Worm (Caenorhabditis elegans) whole organism, L4 larva: ENCODE measurements around the gene nud-1.
"Not testable (repeated sequence)": the region's sequence is repeated elsewhere in the genome, so short reads cannot be mapped to it uniquely, and the experiment has no call there.

ENCODE experiments used
- D1046.2 ChIP-seq: fragments of 200-800 bp; sonication (Bioruptor generic); IDR thresholded peaks from 2 replicates; pipeline ENCODE4 v1.3.6; 2022; ENCODE audit warnings: missing genetic modification characterization, missing compliant biosample characterization
- F10B5.3 ChIP-seq: sonication (generic microtip); optimal IDR thresholded peaks from 2 replicates; lab custom pipeline; 2016; ENCODE audit warnings: mild to moderate bottlenecking, missing genetic modification characterization, missing compliant biosample characterization
- F37D6.2 ChIP-seq: sonication (generic microtip); optimal IDR thresholded peaks from 2 replicates; lab custom pipeline; 2016; ENCODE audit warnings: mild to moderate bottlenecking, missing genetic modification characterization, missing compliant biosample characterization
- T26A8.4 ChIP-seq: fragments of 200-800 bp; sonication (Bioruptor generic); IDR thresholded peaks from 2 replicates; pipeline ENCODE4 v1.3.6; 2022; ENCODE audit warnings: missing genetic modification characterization, missing compliant biosample characterization
- Y48G9A.11 ChIP-seq: fragments of 200-800 bp; sonication (Bioruptor generic); IDR thresholded peaks from 2 replicates; pipeline ENCODE4 v1.3.6; 2022; ENCODE audit warnings: missing genetic modification reagents, missing genetic modification characterization, missing compliant biosample characterization
- Y5F2A.4 ChIP-seq: fragments of 200-800 bp; sonication (Bioruptor generic); optimal IDR thresholded peaks from 2 replicates; lab custom pipeline; 2018; ENCODE audit warnings: mild to moderate bottlenecking, missing genetic modification characterization, missing compliant biosample characterization
- ZK337.2 ChIP-seq: fragments of 200-800 bp; sonication (Bioruptor generic); IDR thresholded peaks from 2 replicates; pipeline ENCODE4 v1.3.6; 2022; ENCODE audit warnings: missing genetic modification reagents, missing genetic modification characterization, missing compliant biosample characterization
- aha-1 ChIP-seq: fragments of 150-350 bp; peaks from one replicate; lab custom pipeline; 2014; ENCODE audit warnings: missing biosample characterization, missing genetic modification characterization
- arid-1 ChIP-seq: fragments of 200-800 bp; sonication (Bioruptor generic); conservative IDR thresholded peaks from 2 replicates; pipeline ENCODE4 v1.3.6; 2022; ENCODE audit warnings: missing genetic modification reagents, missing genetic modification characterization, missing compliant biosample characterization
- ceh-20 ChIP-seq: fragments of 200-800 bp; sonication (Bioruptor generic); IDR thresholded peaks from 2 replicates; pipeline ENCODE4 v1.3.6; 2022; ENCODE audit warnings: missing genetic modification reagents, missing genetic modification characterization, missing compliant biosample characterization
- ceh-62 ChIP-seq: sonication (generic microtip); optimal IDR thresholded peaks from 2 replicates; lab custom pipeline; 2017; ENCODE audit warnings: missing biosample characterization, missing genetic modification characterization
- ctbp-1 ChIP-seq: fragments of 200-800 bp; sonication (Bioruptor generic); IDR thresholded peaks from 2 replicates; pipeline ENCODE4 v1.3.6; 2022; ENCODE audit warnings: missing genetic modification reagents, missing genetic modification characterization, missing compliant biosample characterization
- daf-16 ChIP-seq, 3 experiments: sonication (generic microtip); optimal IDR thresholded peaks; 2 replicates each; lab custom pipeline; 2016 to 2017; ENCODE audit warnings: missing genetic modification characterization in 3 of 3, missing genetic modification reagents in 3 of 3, mild to moderate bottlenecking in 2 of 3, missing compliant biosample characterization in 2 of 3, missing biosample characterization in 1 of 3, moderate library complexity in 1 of 3
- dmd-6 ChIP-seq: fragments of 200-800 bp; sonication (Bioruptor generic); IDR thresholded peaks from 2 replicates; pipeline ENCODE4 v1.3.6; 2022; ENCODE audit warnings: missing genetic modification reagents, missing genetic modification characterization, missing compliant biosample characterization
- dmd-8 ChIP-seq: fragments of 200-800 bp; sonication (Bioruptor generic); IDR thresholded peaks from 2 replicates; pipeline ENCODE4 v1.3.6; 2022; ENCODE audit warnings: missing genetic modification characterization, missing compliant biosample characterization
- dpl-1 ChIP-seq: fragments of 150-350 bp; optimal IDR thresholded peaks from 2 replicates; lab custom pipeline; 2014; ENCODE audit warnings: missing biosample characterization, missing genetic modification reagents, missing genetic modification characterization
- dve-1 ChIP-seq: sonication (generic microtip); optimal IDR thresholded peaks from 2 replicates; lab custom pipeline; 2017; ENCODE audit warnings: antibody characterized with exemption, mild to moderate bottlenecking, missing genetic modification characterization, missing compliant biosample characterization; ENCODE audit not compliant: insufficient read depth
- egl-43 ChIP-seq: fragments of 200-800 bp; sonication (Bioruptor generic); IDR thresholded peaks from 2 replicates; pipeline ENCODE4 v1.3.6; 2022; ENCODE audit warnings: missing genetic modification reagents, missing genetic modification characterization, missing compliant biosample characterization
- hlh-11 ChIP-seq: fragments of 200-800 bp; sonication (Bioruptor generic); optimal IDR thresholded peaks from 2 replicates; lab custom pipeline; 2018; ENCODE audit warnings: mild to moderate bottlenecking, missing genetic modification characterization, missing compliant biosample characterization
- hlh-30 ChIP-seq: sonication (generic microtip); optimal IDR thresholded peaks from 2 replicates; lab custom pipeline; 2017; ENCODE audit warnings: antibody characterized with exemption, mild to moderate bottlenecking, missing genetic modification characterization, missing compliant biosample characterization; ENCODE audit not compliant: insufficient read depth
- hmg-1.1 ChIP-seq: fragments of 200-800 bp; sonication (Bioruptor generic); IDR thresholded peaks from 2 replicates; pipeline ENCODE4 v1.3.6; 2022; ENCODE audit warnings: missing genetic modification reagents, missing genetic modification characterization, missing compliant biosample characterization
- lim-7 ChIP-seq: fragments of 200-800 bp; sonication (Bioruptor generic); IDR thresholded peaks from 2 replicates; pipeline ENCODE4 v1.3.6; 2022; ENCODE audit warnings: missing genetic modification characterization, missing compliant biosample characterization
- lin-1 ChIP-seq: fragments of 200-800 bp; sonication (Bioruptor generic); IDR thresholded peaks from 2 replicates; pipeline ENCODE4 v1.3.6; 2022; ENCODE audit warnings: missing genetic modification reagents, missing genetic modification characterization, missing compliant biosample characterization
- lin-29 ChIP-seq: fragments of 200-800 bp; sonication (Bioruptor generic); IDR thresholded peaks from 2 replicates; pipeline ENCODE4 v1.3.6; 2022; ENCODE audit warnings: missing genetic modification reagents, missing genetic modification characterization, missing compliant biosample characterization
- lin-38 ChIP-seq: fragments of 200-800 bp; sonication (Bioruptor generic); IDR thresholded peaks from 2 replicates; pipeline ENCODE4 v1.3.6; 2022; ENCODE audit warnings: missing genetic modification reagents, missing genetic modification characterization, missing compliant biosample characterization
- lsy-2 ChIP-seq, 2 experiments: fragments of 150-350 bp in 1 of 2; sonication (generic microtip) in 1 of 2; optimal IDR thresholded peaks; 2 replicates each; lab custom pipeline; 2014 to 2017; ENCODE audit warnings: missing biosample characterization in 2 of 2, missing genetic modification characterization in 2 of 2
- mep-1 ChIP-seq: fragments of 150-350 bp; sonication (generic microtip); optimal IDR thresholded peaks from 3 replicates; lab custom pipeline; 2014; ENCODE audit warnings: missing biosample characterization, missing genetic modification characterization
- mes-2 ChIP-seq: sonication (generic microtip); optimal IDR thresholded peaks from 2 replicates; lab custom pipeline; 2016; ENCODE audit warnings: missing genotype, mild to moderate bottlenecking, missing genetic modification characterization, missing compliant biosample characterization; ENCODE audit not compliant: poor library complexity, severe bottlenecking
- nhr-102 ChIP-seq: sonication (generic microtip); optimal IDR thresholded peaks from 2 replicates; lab custom pipeline; 2016; ENCODE audit warnings: mild to moderate bottlenecking, missing genetic modification characterization, moderate library complexity, missing compliant biosample characterization
- nhr-28 ChIP-seq: fragments of 150-350 bp; optimal IDR thresholded peaks from 2 replicates; lab custom pipeline; 2014; ENCODE audit warnings: missing biosample characterization, missing genetic modification characterization
- nhr-42 ChIP-seq: fragments of 200-800 bp; sonication (Bioruptor generic); IDR thresholded peaks from 2 replicates; pipeline ENCODE4 v1.3.6; 2022; ENCODE audit warnings: missing genetic modification characterization, missing compliant biosample characterization
- pha-4 ChIP-seq, 2 experiments: fragments of 150-350 bp in 1 of 2; fragments of 200-800 bp in 1 of 2; sonication (Bioruptor generic) in 1 of 2; IDR thresholded peaks in 1 of 2; optimal IDR thresholded peaks in 1 of 2; 2 replicates each; pipeline versions ENCODE4 v1.3.6 to Lab custom; 2014 to 2022; ENCODE audit warnings: missing genetic modification characterization in 2 of 2, missing genetic modification reagents in 2 of 2, missing biosample characterization in 1 of 2, missing compliant biosample characterization in 1 of 2
- php-3 ChIP-seq: fragments of 200-800 bp; sonication (Bioruptor generic); IDR thresholded peaks from 2 replicates; pipeline ENCODE4 v1.3.6; 2022; ENCODE audit warnings: missing genetic modification reagents, missing genetic modification characterization, missing compliant biosample characterization
- rbr-2 ChIP-seq: sonication (generic microtip); optimal IDR thresholded peaks from 2 replicates; lab custom pipeline; 2016; ENCODE audit warnings: missing genotype, missing genetic modification characterization, missing compliant biosample characterization
- saeg-2 ChIP-seq: fragments of 200-800 bp; sonication (Bioruptor generic); IDR thresholded peaks from 2 replicates; pipeline ENCODE4 v1.3.6; 2022; ENCODE audit warnings: missing genetic modification reagents, missing genetic modification characterization, missing compliant biosample characterization
- set-16 ChIP-seq: fragments of 200-800 bp; sonication (Bioruptor generic); IDR thresholded peaks from 2 replicates; pipeline ENCODE4 v1.3.6; 2022; ENCODE audit warnings: missing genetic modification reagents, missing genetic modification characterization, missing compliant biosample characterization
- snpc-1.2 ChIP-seq: fragments of 200-800 bp; sonication (Bioruptor generic); IDR thresholded peaks from 2 replicates; pipeline ENCODE4 v1.3.6; 2022; ENCODE audit warnings: missing genetic modification reagents, missing genetic modification characterization, missing compliant biosample characterization
- tra-1 ChIP-seq: fragments of 200-800 bp; sonication (Bioruptor generic); IDR thresholded peaks from 2 replicates; pipeline ENCODE4 v1.3.6; 2022; ENCODE audit warnings: missing genetic modification reagents, missing genetic modification characterization, missing compliant biosample characterization
- unc-130 ChIP-seq: sonication (generic microtip); optimal IDR thresholded peaks from 2 replicates; lab custom pipeline; 2016; ENCODE audit warnings: missing genetic modification reagents, missing genetic modification characterization, missing compliant biosample characterization
- vab-7 ChIP-seq: fragments of 200-800 bp; sonication (Bioruptor generic); IDR thresholded peaks from 2 replicates; pipeline ENCODE4 v1.3.6; 2022; ENCODE audit warnings: missing genetic modification reagents, missing genetic modification characterization, missing compliant biosample characterization
- ztf-7 ChIP-seq: fragments of 150-350 bp; optimal IDR thresholded peaks from 2 replicates; lab custom pipeline; 2014; ENCODE audit warnings: missing biosample characterization, missing genetic modification characterization

The nud-1 gene

DNA sequence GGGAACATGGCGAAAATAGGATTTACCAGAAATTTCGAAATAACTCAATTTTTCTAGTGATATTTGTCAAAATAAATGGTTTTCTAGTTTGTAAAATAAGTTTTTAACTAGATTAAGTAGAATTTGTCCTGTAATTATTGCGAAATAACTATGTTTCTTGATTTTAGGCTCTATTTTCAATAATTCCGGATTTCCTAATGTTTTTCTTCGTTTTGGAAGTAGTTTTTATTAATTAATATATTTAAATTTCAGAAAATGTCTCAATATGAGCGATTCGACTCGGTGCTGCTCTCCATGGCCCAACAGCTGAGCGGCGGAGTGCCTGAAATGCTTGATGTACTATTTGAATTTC lies at the start of gene nud-1:
Gene nud-1, plus strand, starts transcription at position 253 of the 352 bp plus-strand sequence.
- no peak for TF ChIP-seq Y5F2A.4

DNA sequence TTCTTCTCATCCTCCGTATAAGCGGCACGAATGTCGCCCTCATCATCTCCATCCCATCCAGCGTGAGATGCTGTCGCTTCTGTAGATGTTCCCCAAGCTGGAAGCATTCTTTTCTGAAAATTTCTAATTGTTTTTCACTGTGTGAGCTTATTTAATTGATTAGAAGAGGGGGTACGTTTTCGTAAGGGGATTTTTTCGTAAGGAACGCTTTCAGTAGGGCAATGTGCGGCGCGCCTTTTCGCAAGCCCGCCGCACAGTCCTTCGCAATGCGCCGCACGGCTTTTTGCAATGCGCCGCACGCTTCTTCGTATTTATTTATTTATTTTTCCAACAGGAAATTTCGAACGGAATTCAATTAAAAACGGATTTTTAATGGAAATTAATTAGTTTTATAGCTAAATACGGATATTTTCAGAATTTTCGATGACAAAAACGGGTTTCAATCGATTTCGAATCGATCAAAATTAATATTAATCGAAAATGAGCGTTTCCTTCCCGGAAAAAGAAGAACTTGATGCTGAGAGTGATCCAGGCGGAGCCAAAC lies 48.3 kb upstream of the nud-1 start, which contains the start of gene set-25:
Gene set-25, minus strand, starts transcription at position 120 of the 544 bp plus-strand sequence.
- TF ChIP-seq hlh-11 (tag; lab: Kevin White, UChicago) (peak; percentile 13), hmg-1.1 (peak; percentile 65), lin-29 (peak; percentile 17; the same call in 1 of the 2 replicates), mep-1 (tag; lab: Kevin White, UChicago) (peak; percentile 36), egl-43 (GFP tag; lab: Robert Waterston, UW) (0 out of 2 replicates have a peak, but pooled peaks have one; percentile 23), ctbp-1 (GFP tag; lab: Robert Waterston, UW) (peak; percentile 36; the same call in 1 of the 2 replicates), unc-130 (GFP tag; lab: Kevin White, UChicago) (peak; percentile 13), pha-4 (GFP tag; IDR thresholded peaks at IDR 0.05; lab: Robert Waterston, UW) (peak; percentile 50; the same call in 1 of the 2 replicates), lin-38 (GFP tag; lab: Robert Waterston, UW) (peak; percentile 47), aha-1 (tag; lab: Kevin White, UChicago) (peak; percentile 27)
- TF ChIP-seq pha-4 (tag; optimal IDR thresholded peaks at IDR 0.05; lab: Kevin White, UChicago), result not testable (repeated sequence)
- TF ChIP-seq, all 104 proteins: peak for 10; not testable (repeated sequence) for 94

DNA sequence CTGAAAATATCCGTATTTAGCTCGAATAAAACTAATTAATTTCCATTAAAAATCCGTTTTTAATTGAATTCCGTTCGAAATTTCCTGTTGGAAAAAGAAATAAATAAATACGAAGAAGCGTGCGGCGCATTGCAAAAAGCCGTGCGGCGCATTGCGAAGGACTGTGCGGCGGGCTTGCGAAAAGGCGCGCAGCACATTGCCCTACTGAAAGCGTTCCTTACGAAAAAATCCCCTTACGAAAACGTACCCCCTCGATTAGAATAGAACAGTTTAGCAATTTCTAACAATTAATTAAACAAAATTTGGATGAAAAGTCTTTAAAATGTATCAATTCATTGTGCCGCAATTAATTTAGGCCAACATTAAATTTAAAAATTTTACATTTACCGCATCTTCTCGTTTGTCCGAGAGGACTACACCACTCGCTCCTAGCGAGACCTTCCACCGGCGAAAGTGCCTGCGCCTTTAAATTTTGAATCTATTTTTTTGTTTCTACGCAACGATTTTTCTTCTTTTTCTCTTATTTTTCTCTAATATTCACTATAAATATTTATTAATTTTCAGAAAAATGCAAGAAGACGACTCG lies 44.9 kb upstream of the nud-1 start, which contains the start of gene npp-18:
Gene npp-18, plus strand, starts transcription at position 565 of the 586 bp plus-strand sequence.
- TF ChIP-seq hmg-1.1 (peak; percentile 86), nhr-102 (tag; lab: Kevin White, UChicago) (peak; percentile 49), lsy-2 (tag; optimal IDR thresholded peaks at IDR 0.05; lab: Kevin White, UChicago) (peak in 1 of 2 experiments; percentile 86), rbr-2 (tag; lab: Kevin White, UChicago) (peak; percentile 61), php-3 (GFP tag; lab: Robert Waterston, UW) (peak; percentile 45; the same call in 1 of the 2 replicates), ceh-62 (tag; lab: Kevin White, UChicago) (peak; percentile 12), F37D6.2 (peak; percentile 16), saeg-2 (GFP tag; lab: Robert Waterston, UW) (peak; percentile 76; the same call in 1 of the 2 replicates), nhr-42 (GFP tag; lab: Robert Waterston, UW) (0 out of 2 replicates have a peak, but pooled peaks have one; percentile 62), set-16 (GFP tag; lab: Robert Waterston, UW) (peak; percentile 55; the same call in 1 of the 2 replicates), T26A8.4 (peak; percentile 87), lin-1 (GFP tag; lab: Robert Waterston, UW) (0 out of 2 replicates have a peak, but pooled peaks have one; percentile 54), ctbp-1 (GFP tag; lab: Robert Waterston, UW) (peak; percentile 70; the same call in 1 of the 2 replicates), ceh-20 (GFP tag; lab: Robert Waterston, UW) (peak; percentile 77), dmd-6 (GFP tag; lab: Robert Waterston, UW) (peak; percentile 54), hlh-30 (tag; lab: Kevin White, UChicago) (peak; percentile 4), lim-7 (peak; percentile 62; the same call in 1 of the 2 replicates), dpl-1 (peak; percentile 89), Y48G9A.11 (GFP tag; lab: Robert Waterston, UW) (peak; percentile 55; the same call in 1 of the 2 replicates), dve-1 (tag; lab: Kevin White, UChicago) (peak; percentile 56), tra-1 (GFP tag; lab: Robert Waterston, UW) (peak; percentile 71; the same call in 1 of the 2 replicates), D1046.2 (peak; percentile 77; the same call in 1 of the 2 replicates), lin-38 (GFP tag; lab: Robert Waterston, UW) (peak; percentile 84), nhr-28 (tag; lab: Kevin White, UChicago) (peak; percentile 9), ZK337.2 (GFP tag; lab: Robert Waterston, UW) (0 out of 2 replicates have a peak, but pooled peaks have one; percentile 46), arid-1 (GFP tag; lab: Robert Waterston, UW) (0 out of 2 replicates have a peak, but pooled peaks have one; percentile 15), daf-16 (tag; optimal IDR thresholded peaks at IDR 0.05; lab: Kevin White, UChicago) (peak; percentile 2), lin-29 (peak; percentile 58; the same call in 1 of the 2 replicates), snpc-1.2 (GFP tag; lab: Robert Waterston, UW) (0 out of 2 replicates have a peak, but pooled peaks have one; percentile 7), vab-7 (GFP tag; lab: Robert Waterston, UW) (peak; percentile 67), mes-2 (peak; percentile 81), egl-43 (GFP tag; lab: Robert Waterston, UW) (peak; percentile 76; the same call in 1 of the 2 replicates), F10B5.3 (tag; lab: Kevin White, UChicago) (peak; percentile 43), dmd-8 (GFP tag; lab: Robert Waterston, UW) (0 out of 2 replicates have a peak, but pooled peaks have one; percentile 44), ztf-7 (peak; percentile 0)
- TF ChIP-seq daf-16 (GFP tag; optimal IDR thresholded peaks at IDR 0.05; lab: Kevin White, UChicago), result not testable (repeated sequence)
